Fruit fly (Drosophila melanogaster) whole organism, embryonic: ENCODE data around the gene CG6178.

Experiments
- Abd-B ChIP-seq: fragments of 200-800 bp; sonication (Bioruptor generic); optimal IDR thresholded peaks from 2 replicates; lab custom pipeline; 2018; ENCODE audit warnings: missing biosample characterization, mild to moderate bottlenecking, missing genetic modification characterization, moderate library complexity
- Bdp1 ChIP-seq: fragments of 200-800 bp; sonication (Bioruptor generic); optimal IDR thresholded peaks from 3 replicates; lab custom pipeline; 2016; ENCODE audit warnings: missing biosample characterization, missing genetic modification characterization
- Blimp-1 ChIP-seq: fragments of 200-800 bp; sonication (Bioruptor generic); optimal IDR thresholded peaks from 3 replicates; lab custom pipeline; 2018; ENCODE audit warnings: missing biosample characterization, missing genetic modification characterization, mild to moderate bottlenecking, moderate library complexity, missing genetic modification reagents
- C15 ChIP-seq: fragments of 200-800 bp; sonication (Bioruptor generic); IDR thresholded peaks from 3 replicates; pipeline ENCODE4 v1.3.6; 2022; ENCODE audit warnings: missing biosample characterization, missing genetic modification characterization
- CG10979 ChIP-seq: fragments of 200-800 bp; sonication (Bioruptor generic); optimal IDR thresholded peaks from 2 replicates; lab custom pipeline; 2018; ENCODE audit warnings: missing biosample characterization, mild to moderate bottlenecking, missing genetic modification characterization, moderate library complexity
- CG11247 ChIP-seq: fragments of 200-800 bp; sonication (Bioruptor generic); IDR thresholded peaks from 2 replicates; pipeline ENCODE4 v1.3.6; 2022; ENCODE audit warnings: missing biosample characterization, missing genetic modification characterization
- CG12155 ChIP-seq: fragments of 200-800 bp; sonication (Bioruptor generic); optimal IDR thresholded peaks from 3 replicates; lab custom pipeline; 2016; ENCODE audit warnings: missing biosample characterization, missing genetic modification characterization
- CG12744 ChIP-seq: fragments of 200-800 bp; sonication (Bioruptor generic); optimal IDR thresholded peaks from 2 replicates; lab custom pipeline; 2016; ENCODE audit warnings: missing biosample characterization, missing genetic modification characterization
- CG13287 ChIP-seq: fragments of 200-800 bp; sonication (Bioruptor generic); IDR thresholded peaks from 2 replicates; pipeline ENCODE4 v1.3.6; 2022; ENCODE audit warnings: missing biosample characterization, missing genetic modification characterization; ENCODE audit not compliant: partially characterized antibody
- CG13624 ChIP-seq: fragments of 200-800 bp; sonication (Bioruptor generic); optimal IDR thresholded peaks from 2 replicates; lab custom pipeline; 2016; ENCODE audit warnings: missing biosample characterization, missing genetic modification characterization
- CG17829 ChIP-seq: fragments of 200-800 bp; optimal IDR thresholded peaks from 2 replicates; lab custom pipeline; 2019; ENCODE audit warnings: missing biosample characterization, mild to moderate bottlenecking, missing genetic modification characterization, moderate library complexity
- CG30020 ChIP-seq: fragments of 200-800 bp; optimal IDR thresholded peaks from 2 replicates; lab custom pipeline; 2019; ENCODE audit warnings: missing biosample characterization, mild to moderate bottlenecking, missing genetic modification characterization, moderate library complexity
- CG3065 ChIP-seq: fragments of 200-800 bp; sonication (Bioruptor generic); optimal IDR thresholded peaks from 2 replicates; lab custom pipeline; 2016; ENCODE audit warnings: missing biosample characterization, missing genetic modification characterization
- CG4328 ChIP-seq: fragments of 200-800 bp; sonication (Bioruptor generic); optimal IDR thresholded peaks from 3 replicates; lab custom pipeline; 2017; ENCODE audit warnings: missing biosample characterization, missing genetic modification reagents, missing genetic modification characterization
- CG4617 ChIP-seq: fragments of 200-800 bp; sonication (Bioruptor generic); optimal IDR thresholded peaks from 3 replicates; lab custom pipeline; 2016; ENCODE audit warnings: missing biosample characterization, missing genetic modification characterization, borderline replicate concordance
- CG7271 ChIP-seq: fragments of 200-800 bp; sonication (Bioruptor generic); optimal IDR thresholded peaks from 2 replicates; lab custom pipeline; 2018; ENCODE audit warnings: missing biosample characterization, mild to moderate bottlenecking, missing genetic modification characterization, moderate library complexity
- CG7839 ChIP-seq: fragments of 200-800 bp; sonication (Bioruptor generic); optimal IDR thresholded peaks from 3 replicates; lab custom pipeline; 2018; ENCODE audit warnings: missing biosample characterization, mild to moderate bottlenecking, missing genetic modification characterization, moderate library complexity
- CHES-1-like ChIP-seq: fragments of 200-800 bp; sonication (Bioruptor generic); optimal IDR thresholded peaks from 2 replicates; lab custom pipeline; 2016; ENCODE audit warnings: missing biosample characterization, missing genetic modification characterization
- CoRest ChIP-seq: fragments of 200-800 bp; sonication (Bioruptor generic); optimal IDR thresholded peaks from 3 replicates; lab custom pipeline; 2018; ENCODE audit warnings: missing biosample characterization, mild to moderate bottlenecking, missing genetic modification characterization, moderate library complexity
- Dek ChIP-seq: fragments of 200-800 bp; sonication (Bioruptor generic); optimal IDR thresholded peaks from 3 replicates; lab custom pipeline; 2019; ENCODE audit warnings: missing biosample characterization, mild to moderate bottlenecking, missing genetic modification characterization, moderate library complexity
- HLH54F ChIP-seq: fragments of 200-800 bp; sonication (Bioruptor generic); optimal IDR thresholded peaks from 3 replicates; lab custom pipeline; 2016; ENCODE audit warnings: missing biosample characterization, missing genetic modification characterization
- Hr51 ChIP-seq, 2 experiments: fragments of 200-800 bp; sonication (Bioruptor generic); optimal IDR thresholded peaks; 2 replicates in 1 of 2; 3 replicates in 1 of 2; lab custom pipeline; 2016 to 2018; ENCODE audit warnings: missing biosample characterization in 2 of 2, missing genetic modification characterization in 2 of 2, mild to moderate bottlenecking in 1 of 2, moderate library complexity in 1 of 2
- MTF-1 ChIP-seq: fragments of 200-800 bp; sonication (Bioruptor generic); optimal IDR thresholded peaks from 2 replicates; lab custom pipeline; 2018; ENCODE audit warnings: missing biosample characterization, mild to moderate bottlenecking, missing genetic modification characterization, borderline replicate concordance
- Mad ChIP-seq: fragments of 200-800 bp; sonication (Bioruptor generic); optimal IDR thresholded peaks from 2 replicates; lab custom pipeline; 2016; ENCODE audit warnings: missing biosample characterization, missing genetic modification characterization
- Neu2 ChIP-seq: fragments of 200-800 bp; sonication (Bioruptor generic); optimal IDR thresholded peaks from 3 replicates; lab custom pipeline; 2016; ENCODE audit warnings: missing biosample characterization, missing genetic modification characterization, borderline replicate concordance
- Ptx1 ChIP-seq: fragments of 200-800 bp; sonication (Bioruptor generic); IDR thresholded peaks from 2 replicates; pipeline ENCODE4 v1.3.6; 2022; ENCODE audit warnings: missing biosample characterization, missing genetic modification characterization
- Ravus ChIP-seq: fragments of 200-800 bp; sonication (Bioruptor generic); IDR thresholded peaks from 2 replicates; pipeline ENCODE4 v1.3.6; 2022; ENCODE audit warnings: missing biosample characterization, missing genetic modification characterization
- Taf1 ChIP-seq: fragments of 200-800 bp; sonication (Bioruptor generic); IDR thresholded peaks from 2 replicates; pipeline ENCODE4 v1.3.6; 2022; ENCODE audit warnings: missing biosample characterization, missing genetic modification characterization
- Trl ChIP-seq, 3 experiments: fragments of >200 bp in 2 of 3; fragments of 200-800 bp in 1 of 3; sonication (Bioruptor generic) in 1 of 3; optimal IDR thresholded peaks; 2 replicates in 1 of 3; 3 replicates in 2 of 3; lab custom pipeline; 2016 to 2017; ENCODE audit warnings: missing biosample characterization in 1 of 3, missing genetic modification characterization in 1 of 3
- bowl ChIP-seq: fragments of 200-800 bp; sonication (Bioruptor generic); IDR thresholded peaks from 2 replicates; pipeline ENCODE4 v1.3.6; 2022; ENCODE audit warnings: missing biosample characterization, missing genetic modification characterization
- crc ChIP-seq: fragments of 200-800 bp; sonication (Bioruptor generic); optimal IDR thresholded peaks from 2 replicates; lab custom pipeline; 2016; ENCODE audit warnings: missing biosample characterization, missing genetic modification characterization
- crp ChIP-seq, 2 experiments: fragments of 200-800 bp; sonication (Bioruptor generic); optimal IDR thresholded peaks; 2 replicates in 1 of 2; 3 replicates in 1 of 2; lab custom pipeline; 2017; ENCODE audit warnings: missing biosample characterization in 2 of 2, missing genetic modification characterization in 2 of 2, mild to moderate bottlenecking in 1 of 2, moderate library complexity in 1 of 2
- dan ChIP-seq: fragments of 200-800 bp; sonication (Bioruptor generic); IDR thresholded peaks from 2 replicates; pipeline ENCODE4 v1.3.6; 2022; ENCODE audit warnings: missing biosample characterization, missing genetic modification characterization
- eve ChIP-seq, 2 experiments: fragments of >200 bp; optimal IDR thresholded peaks; 2 replicates each; lab custom pipeline; 2017; ENCODE audit warnings: missing biosample characterization in 2 of 2, missing genetic modification characterization in 2 of 2
- exex ChIP-seq: fragments of 200-800 bp; sonication (Bioruptor generic); optimal IDR thresholded peaks from 4 replicates; lab custom pipeline; 2018; ENCODE audit warnings: missing biosample characterization, mild to moderate bottlenecking, missing genetic modification characterization, moderate library complexity
- gce ChIP-seq: fragments of 200-800 bp; sonication (Bioruptor generic); IDR thresholded peaks from 3 replicates; pipeline ENCODE4 v1.3.6; 2022; ENCODE audit warnings: missing biosample characterization, missing genetic modification characterization
- kay ChIP-seq: fragments of 200-800 bp; sonication (Bioruptor generic); optimal IDR thresholded peaks from 2 replicates; lab custom pipeline; 2016; ENCODE audit warnings: missing biosample characterization, missing genetic modification characterization
- kni ChIP-seq: fragments of 200-800 bp; sonication (Bioruptor generic); optimal IDR thresholded peaks from 3 replicates; lab custom pipeline; 2017; ENCODE audit warnings: mild to moderate bottlenecking, missing biosample characterization, missing genetic modification reagents, missing genetic modification characterization
- lmd ChIP-seq: fragments of 200-800 bp; sonication (Bioruptor generic); IDR thresholded peaks from 2 replicates; pipeline ENCODE4 v1.3.6; 2022; ENCODE audit warnings: missing biosample characterization, missing genetic modification characterization
- maf-S ChIP-seq: fragments of 200-800 bp; sonication (Bioruptor generic); optimal IDR thresholded peaks from 2 replicates; lab custom pipeline; 2016; ENCODE audit warnings: missing biosample characterization, missing genetic modification characterization
- nerfin-2 ChIP-seq: fragments of 200-800 bp; sonication (Bioruptor generic); IDR thresholded peaks from 2 replicates; pipeline ENCODE4 v1.3.6; 2022; ENCODE audit warnings: missing biosample characterization, missing genetic modification characterization; ENCODE audit not compliant: partially characterized antibody
- nom ChIP-seq: fragments of 200-800 bp; sonication (Bioruptor generic); optimal IDR thresholded peaks from 2 replicates; lab custom pipeline; 2017; ENCODE audit warnings: missing biosample characterization, missing genetic modification characterization, mild to moderate bottlenecking, moderate library complexity, missing genetic modification reagents
- org-1 ChIP-seq: fragments of 200-800 bp; sonication (Bioruptor generic); optimal IDR thresholded peaks from 2 replicates; lab custom pipeline; 2017; ENCODE audit warnings: missing biosample characterization, missing genetic modification characterization
- prd ChIP-seq, 3 experiments: fragments of >200 bp in 2 of 3; fragments of 200-800 bp in 1 of 3; sonication (Bioruptor generic) in 1 of 3; optimal IDR thresholded peaks in 2 of 3; IDR thresholded peaks in 1 of 3; 2 replicates in 2 of 3; 3 replicates in 1 of 3; pipeline versions ENCODE4 v1.3.6 to Lab custom; 2017 to 2022; ENCODE audit warnings: missing biosample characterization in 1 of 3, missing genetic modification characterization in 1 of 3
- sens ChIP-seq: fragments of 200-800 bp; sonication (Bioruptor generic); peaks from one replicate; lab custom pipeline; 2016; ENCODE audit warnings: missing biosample characterization, missing genetic modification characterization
- tx ChIP-seq: fragments of 200-800 bp; sonication (Bioruptor generic); optimal IDR thresholded peaks from 2 replicates; lab custom pipeline; 2016; ENCODE audit warnings: missing biosample characterization, missing genetic modification characterization
- vvl ChIP-seq: fragments of 200-800 bp; sonication (Bioruptor generic); IDR thresholded peaks from 2 replicates; pipeline ENCODE4 v1.3.6; 2022; ENCODE audit warnings: missing biosample characterization, missing genetic modification characterization
- zen ChIP-seq: fragments of 200-800 bp; sonication (Bioruptor generic); optimal IDR thresholded peaks from 3 replicates; lab custom pipeline; 2018; ENCODE audit warnings: missing biosample characterization, mild to moderate bottlenecking, missing genetic modification characterization, moderate library complexity
- zf30C ChIP-seq: fragments of 200-800 bp; sonication (Bioruptor generic); optimal IDR thresholded peaks from 3 replicates; lab custom pipeline; 2018; ENCODE audit warnings: missing biosample characterization, mild to moderate bottlenecking, missing genetic modification characterization

CG6178 gene

DNA sequence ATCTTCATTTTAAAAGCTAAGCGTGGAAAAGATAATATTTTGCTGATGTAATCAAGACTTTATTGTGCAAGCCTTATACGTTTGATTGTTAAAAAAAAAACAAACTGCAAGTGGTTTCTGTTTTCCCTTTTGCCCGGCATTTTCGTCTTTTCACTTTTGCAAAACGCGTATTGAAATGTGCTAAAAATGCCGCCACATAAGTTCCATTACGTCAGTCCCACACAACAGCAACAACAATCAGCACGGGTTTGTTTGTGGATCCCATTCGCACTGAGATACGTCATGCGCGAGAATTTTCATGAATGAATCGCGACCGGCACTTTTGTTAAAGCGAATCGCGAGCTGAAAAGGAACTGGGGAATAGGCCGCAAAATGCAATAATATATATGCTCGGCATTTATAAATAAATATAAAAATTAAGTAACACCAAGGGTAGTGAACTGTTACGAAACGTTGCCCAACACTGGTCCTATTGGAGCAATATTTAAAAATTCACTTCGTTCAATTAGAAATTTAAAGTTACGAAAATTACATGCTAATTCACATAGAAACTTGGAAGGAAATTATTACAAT lies 46.0 kb upstream of the CG6178 start (continued):
- TF ChIP-seq sens (GFP tag; lab: Kevin White, UChicago) (peak; percentile 91), CG7839 (tag; lab: Kevin White, UChicago) (peak; percentile 35), CG30020 (tag; lab: Kevin White, UChicago) (no peak), CHES-1-like (peak; percentile 18), CG13287 (no peak), Neu2 (GFP tag; lab: Kevin White, UChicago) (no peak), kni (GFP tag; lab: Kevin White, UChicago) (no peak), Ravus (no peak), lmd (GFP tag; lab: Robert Waterston, UW) (no peak), zf30C (GFP tag; lab: Kevin White, UChicago) (no peak), Taf1 (no peak), nerfin-2 (GFP tag; lab: Robert Waterston, UW) (no peak), zen (tag; lab: Kevin White, UChicago) (no peak), bowl (GFP tag; lab: Robert Waterston, UW) (no peak), kay (GFP tag; lab: Kevin White, UChicago) (peak; percentile 14), HLH54F (GFP tag; lab: Kevin White, UChicago) (peak; percentile 16), CG12155 (peak; percentile 18), Mad (peak; percentile 49), eve (GFP tag; optimal IDR thresholded peaks at IDR 0.05; lab: Kevin White, UChicago) (no peak), crp (GFP tag; optimal IDR thresholded peaks at IDR 0.05; lab: Kevin White, UChicago) (no peak), exex (tag; lab: Kevin White, UChicago) (no peak), Hr51 (GFP tag; optimal IDR thresholded peaks at IDR 0.05; lab: Kevin White, UChicago) (peak; percentile 10 to 58), CG17829 (tag; lab: Kevin White, UChicago) (peak; percentile 28), MTF-1 (GFP tag; lab: Kevin White, UChicago) (no peak), crc (GFP tag; lab: Kevin White, UChicago) (no peak), CG11247 (no peak), Bdp1 (GFP tag; lab: Kevin White, UChicago) (peak; percentile 25), dan (GFP tag; lab: Robert Waterston, UW) (no peak), CG10979 (tag; lab: Kevin White, UChicago) (peak; percentile 55), Abd-B (GFP tag; lab: Kevin White, UChicago) (peak; percentile 21), maf-S (GFP tag; lab: Kevin White, UChicago) (no peak), vvl (GFP tag; lab: Robert Waterston, UW) (no peak), org-1 (GFP tag; lab: Kevin White, UChicago) (peak; percentile 13), gce (GFP tag; lab: Robert Waterston, UW) (no peak), Ptx1 (GFP tag; lab: Robert Waterston, UW) (no peak), Dek (peak; percentile 11), prd (optimal IDR thresholded peaks at IDR 0.05; lab: Kevin White, UChicago) (no peak), prd (GFP tag; IDR thresholded peaks at IDR 0.05; lab: Robert Waterston, UW) (no peak), C15 (GFP tag; lab: Robert Waterston, UW) (no peak), CG4617 (GFP tag; lab: Kevin White, UChicago) (peak; percentile 11), Blimp-1 (GFP tag; lab: Kevin White, UChicago) (peak; percentile 48), CG12744 (GFP tag; lab: Kevin White, UChicago) (peak; percentile 12), CG7271 (tag; lab: Kevin White, UChicago) (no peak), CoRest (tag; lab: Kevin White, UChicago) (peak; percentile 4), tx (GFP tag; lab: Kevin White, UChicago) (peak; percentile 11), CG13624 (no peak), CG3065 (GFP tag; lab: Kevin White, UChicago) (no peak), nom (GFP tag; lab: Kevin White, UChicago) (peak; percentile 72), CG4328 (GFP tag; lab: Kevin White, UChicago) (peak; percentile 37), Trl (optimal IDR thresholded peaks at IDR 0.05; lab: Kevin White, UChicago) (no peak), Trl (GFP tag; optimal IDR thresholded peaks at IDR 0.05; lab: Kevin White, UChicago) (peak; percentile 16)
